Worm (Caenorhabditis elegans) whole organism, mixed stage, embryonic: Measurements from ENCODE around the gene srg-69.
"Not testable (repeated sequence)": the region's sequence is repeated elsewhere in the genome, so short reads cannot be mapped to it uniquely, and the experiment has no call there.

Experiments used
- M03D4.4 ChIP-seq: sonication (generic microtip); optimal IDR thresholded peaks from 2 replicates; lab custom pipeline; 2017; ENCODE audit warnings: mild to moderate bottlenecking, missing genetic modification characterization, missing compliant biosample characterization
- bed-3 ChIP-seq: fragments of 200-800 bp; sonication (Bioruptor generic); optimal IDR thresholded peaks from 3 replicates; lab custom pipeline; 2018; ENCODE audit warnings: mild to moderate bottlenecking, missing genetic modification characterization, moderate library complexity, missing compliant biosample characterization
- blmp-1 ChIP-seq: fragments of 150-350 bp; optimal IDR thresholded peaks from 2 replicates; lab custom pipeline; 2014; ENCODE audit warnings: missing biosample characterization, missing genetic modification characterization
- ceh-39 ChIP-seq: fragments of 150-350 bp; optimal IDR thresholded peaks from 2 replicates; lab custom pipeline; 2014; ENCODE audit warnings: missing biosample characterization, missing genetic modification characterization
- ceh-43 ChIP-seq: fragments of 200-800 bp; sonication (Bioruptor generic); optimal IDR thresholded peaks from 2 replicates; lab custom pipeline; 2018; ENCODE audit warnings: mild to moderate bottlenecking, missing genetic modification characterization, moderate library complexity, missing compliant biosample characterization
- ceh-83 ChIP-seq: fragments of 200-800 bp; sonication (Bioruptor generic); optimal IDR thresholded peaks from 2 replicates; lab custom pipeline; 2018; ENCODE audit warnings: mild to moderate bottlenecking, missing genetic modification characterization, missing compliant biosample characterization
- ces-1 ChIP-seq: fragments of 150-350 bp; optimal IDR thresholded peaks from 2 replicates; lab custom pipeline; 2014; ENCODE audit warnings: missing biosample characterization, missing genetic modification reagents, missing genetic modification characterization
- cnd-1 ChIP-seq: fragments of 200-800 bp; sonication (Bioruptor generic); optimal IDR thresholded peaks from 2 replicates; lab custom pipeline; 2018; ENCODE audit warnings: mild to moderate bottlenecking, missing genetic modification characterization, missing compliant biosample characterization
- drap-1 ChIP-seq: fragments of 200-800 bp; sonication (Bioruptor generic); optimal IDR thresholded peaks from 3 replicates; lab custom pipeline; 2018; ENCODE audit warnings: mild to moderate bottlenecking, missing genetic modification characterization, missing compliant biosample characterization
- elt-1 ChIP-seq: sonication (generic microtip); optimal IDR thresholded peaks from 2 replicates; lab custom pipeline; 2017; ENCODE audit warnings: missing genetic modification characterization, mild to moderate bottlenecking, missing compliant biosample characterization, antibody characterized with exemption, moderate library complexity, borderline replicate concordance; ENCODE audit not compliant: insufficient read depth
- elt-3 ChIP-seq: fragments of 150-350 bp; optimal IDR thresholded peaks from 2 replicates; lab custom pipeline; 2014; ENCODE audit warnings: missing biosample characterization, missing genetic modification characterization
- flh-1 ChIP-seq: fragments of 200-800 bp; sonication (Bioruptor generic); optimal IDR thresholded peaks from 2 replicates; lab custom pipeline; 2018; ENCODE audit warnings: mild to moderate bottlenecking, missing genetic modification characterization, moderate library complexity, missing compliant biosample characterization
- ham-2 ChIP-seq: fragments of 200-800 bp; sonication (Bioruptor generic); optimal IDR thresholded peaks from 2 replicates; lab custom pipeline; 2018; ENCODE audit warnings: mild to moderate bottlenecking, missing genetic modification characterization, missing compliant biosample characterization
- hlh-1 ChIP-seq: fragments of 150-350 bp; optimal IDR thresholded peaks from 2 replicates; lab custom pipeline; 2014; ENCODE audit warnings: missing biosample characterization, missing genetic modification reagents, missing genetic modification characterization
- lin-13 ChIP-seq: fragments of 150-350 bp; optimal IDR thresholded peaks from 2 replicates; lab custom pipeline; 2014; ENCODE audit warnings: missing biosample characterization, missing genetic modification characterization
- lin-32 ChIP-seq: fragments of 200-800 bp; sonication (Bioruptor generic); optimal IDR thresholded peaks from 2 replicates; lab custom pipeline; 2018; ENCODE audit warnings: mild to moderate bottlenecking, missing genetic modification characterization, missing compliant biosample characterization
- lsy-2 ChIP-seq: fragments of 150-350 bp; optimal IDR thresholded peaks from 2 replicates; lab custom pipeline; 2014; ENCODE audit warnings: missing biosample characterization, missing genetic modification characterization
- mab-5 ChIP-seq: fragments of 150-350 bp; optimal IDR thresholded peaks from 2 replicates; lab custom pipeline; 2014; ENCODE audit warnings: missing biosample characterization, missing genetic modification characterization
- mep-1 ChIP-seq: fragments of 150-350 bp; optimal IDR thresholded peaks from 2 replicates; lab custom pipeline; 2017; ENCODE audit warnings: missing biosample characterization, missing genetic modification reagents, missing genetic modification characterization, inconsistent platforms
- mls-2 ChIP-seq: sonication (generic microtip); optimal IDR thresholded peaks from 2 replicates; lab custom pipeline; 2016; ENCODE audit warnings: mild to moderate bottlenecking, missing genetic modification characterization, moderate library complexity, missing compliant biosample characterization
- nhr-12 ChIP-seq: fragments of 150-350 bp; optimal IDR thresholded peaks from 2 replicates; lab custom pipeline; 2014; ENCODE audit warnings: missing biosample characterization, missing genetic modification characterization
- nhr-2 ChIP-seq: fragments of 150-350 bp; optimal IDR thresholded peaks from 2 replicates; lab custom pipeline; 2014; ENCODE audit warnings: missing biosample characterization, missing genetic modification characterization
- nhr-237 ChIP-seq: fragments of 150-350 bp; optimal IDR thresholded peaks from 2 replicates; lab custom pipeline; 2014; ENCODE audit warnings: missing biosample characterization, missing genetic modification characterization
- pha-4 ChIP-seq: fragments of 150-350 bp; optimal IDR thresholded peaks from 2 replicates; lab custom pipeline; 2018; ENCODE audit warnings: missing biosample characterization, missing genetic modification reagents, missing genetic modification characterization
- sem-2 ChIP-seq: fragments of 200-800 bp; sonication (Bioruptor generic); optimal IDR thresholded peaks from 2 replicates; lab custom pipeline; 2018; ENCODE audit warnings: mild to moderate bottlenecking, missing genetic modification characterization, missing compliant biosample characterization
- snpc-4 ChIP-seq: fragments of 150-350 bp; optimal IDR thresholded peaks from 2 replicates; lab custom pipeline; 2014; ENCODE audit warnings: missing biosample characterization, missing genetic modification characterization
- tbx-8 ChIP-seq: fragments of 200-800 bp; sonication (Bioruptor generic); optimal IDR thresholded peaks from 2 replicates; lab custom pipeline; 2018; ENCODE audit warnings: mild to moderate bottlenecking, missing genetic modification characterization, moderate library complexity, missing compliant biosample characterization
- unc-120 ChIP-seq: sonication (generic microtip); optimal IDR thresholded peaks from 2 replicates; lab custom pipeline; 2017; ENCODE audit warnings: missing genetic modification characterization, missing compliant biosample characterization; ENCODE audit not compliant: poor library complexity, severe bottlenecking
- unc-39 ChIP-seq: fragments of 150-350 bp; optimal IDR thresholded peaks from 2 replicates; lab custom pipeline; 2014; ENCODE audit warnings: missing biosample characterization, missing genetic modification characterization
- unc-62 ChIP-seq: fragments of 150-350 bp; optimal IDR thresholded peaks from 2 replicates; lab custom pipeline; 2014; ENCODE audit warnings: missing biosample characterization, missing genetic modification reagents, missing genetic modification characterization
- zip-8 ChIP-seq: fragments of 150-350 bp; optimal IDR thresholded peaks from 2 replicates; lab custom pipeline; 2014; ENCODE audit warnings: missing biosample characterization, missing genetic modification characterization
- ztf-11 ChIP-seq: fragments of 150-350 bp; optimal IDR thresholded peaks from 2 replicates; lab custom pipeline; 2014; ENCODE audit warnings: missing biosample characterization, missing genetic modification characterization

The srg-69 gene

DNA sequence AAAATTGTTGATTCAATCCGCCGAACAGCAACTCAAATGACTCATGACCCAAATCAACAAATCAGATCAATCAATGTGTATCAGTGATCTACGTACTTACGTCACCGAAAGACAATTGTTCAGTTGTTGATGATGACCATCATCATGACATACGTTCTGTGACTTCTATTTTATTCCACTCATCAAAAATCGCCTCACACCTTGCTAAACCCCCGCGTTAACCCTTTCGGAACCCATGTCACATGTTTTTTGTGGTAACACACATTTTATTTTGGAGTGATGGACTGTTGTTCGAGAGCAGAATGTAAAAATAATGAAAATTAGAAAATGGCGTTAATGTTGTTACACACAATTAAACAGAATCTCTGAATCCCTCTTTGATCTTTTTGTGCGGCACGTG is 13.1 kb upstream of the srg-69 start:
- TF ChIP-seq lin-13 (tag; lab: Kevin White, UChicago), result no peak
- no peak for TF ChIP-seq lin-32 (GFP tag; lab: Kevin White, UChicago)
- TF ChIP-seq ceh-39 (tag; lab: Kevin White, UChicago), result no peak
- no peak for TF ChIP-seq snpc-4 (tag; lab: Kevin White, UChicago)
- no peak for TF ChIP-seq hlh-1
- TF ChIP-seq nhr-2, result no peak
- no peak for TF ChIP-seq unc-62 (GFP tag; lab: Kevin White, UChicago)
- TF ChIP-seq pha-4, result no peak
- no peak for TF ChIP-seq zip-8 (tag; lab: Kevin White, UChicago)
- no peak for TF ChIP-seq blmp-1
- TF ChIP-seq tbx-8 (GFP tag; lab: Kevin White, UChicago), result no peak
- no peak for TF ChIP-seq unc-39 (tag; lab: Kevin White, UChicago)
- no peak for TF ChIP-seq M03D4.4 (tag; lab: Kevin White, UChicago)
- TF ChIP-seq nhr-237 (tag; lab: Kevin White, UChicago), result no peak
- TF ChIP-seq flh-1 (GFP tag; lab: Kevin White, UChicago), result no peak
- no peak for TF ChIP-seq mab-5 (tag; lab: Kevin White, UChicago)
- TF ChIP-seq bed-3 (GFP tag; lab: Kevin White, UChicago), result no peak
- TF ChIP-seq elt-1 (tag; lab: Kevin White, UChicago), result no peak
- no peak for TF ChIP-seq sem-2 (GFP tag; lab: Kevin White, UChicago)

- TF ChIP-seq sem-2 (GFP tag; lab: Kevin White, UChicago) (no peak), unc-62 (GFP tag; lab: Kevin White, UChicago) (no peak), nhr-12 (tag; lab: Kevin White, UChicago) (no peak), lin-13 (tag; lab: Kevin White, UChicago) (no peak), bed-3 (GFP tag; lab: Kevin White, UChicago) (no peak), drap-1 (GFP tag; lab: Kevin White, UChicago) (no peak), hlh-1 (no peak), unc-39 (tag; lab: Kevin White, UChicago) (no peak), flh-1 (GFP tag; lab: Kevin White, UChicago) (no peak), snpc-4 (tag; lab: Kevin White, UChicago) (no peak), ham-2 (GFP tag; lab: Kevin White, UChicago) (no peak), ceh-39 (tag; lab: Kevin White, UChicago) (no peak), M03D4.4 (tag; lab: Kevin White, UChicago) (no peak), ces-1 (GFP tag; lab: Kevin White, UChicago) (no peak), pha-4 (no peak), tbx-8 (GFP tag; lab: Kevin White, UChicago) (no peak), cnd-1 (tag; lab: Kevin White, UChicago) (no peak), elt-1 (tag; lab: Kevin White, UChicago) (no peak), ztf-11 (tag; lab: Kevin White, UChicago) (no peak)
- TF ChIP-seq, all 35 proteins: peak for 0
Measured at ce11 chrII:5344775-5345174, 10.7 kb upstream of the srg-69 start, which contains the start of gene F09E5.14. Gene F09E5.14, minus strand, starts transcription at chrII:5344875.

ce11 chrII:5346350-5346749 is 9.1 kb upstream of the srg-69 start:
- TF ChIP-seq mep-1 (tag; lab: Kevin White, UChicago) (peak; percentile 53), lin-13 (tag; lab: Kevin White, UChicago) (peak; percentile 44), lsy-2 (tag; lab: Kevin White, UChicago) (peak; percentile 29), hlh-1 (peak; percentile 33), pha-4 (peak; percentile 50), unc-120 (tag; lab: Kevin White, UChicago) (peak; percentile 21), nhr-237 (tag; lab: Kevin White, UChicago) (peak; percentile 17), ces-1 (GFP tag; lab: Kevin White, UChicago) (peak; percentile 73)

DNA sequence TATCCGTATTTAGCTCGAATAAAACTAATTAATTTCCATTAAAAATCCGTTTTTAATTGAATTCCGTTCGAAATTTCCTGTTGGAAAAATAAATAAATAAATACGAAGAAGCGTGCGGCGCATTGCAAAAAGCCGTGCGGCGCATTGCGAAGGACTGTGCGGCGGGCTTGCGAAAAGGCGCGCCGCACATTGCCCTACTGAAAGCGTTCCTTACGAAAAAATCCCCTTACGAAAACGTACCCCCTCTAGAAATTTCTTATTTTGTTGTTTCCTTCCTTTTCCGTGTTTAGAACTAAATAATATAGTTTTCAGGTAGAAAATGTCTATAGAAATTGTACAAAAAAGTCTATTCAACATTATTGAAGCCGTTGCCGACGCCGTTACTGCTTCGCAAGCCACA is 5.1 kb upstream of the srg-69 start, which contains the start of gene F09E5.8:
TSS of gene F09E5.8 (plus strand) at position 313 of the 400 bp plus-strand sequence.
- not testable (repeated sequence) for TF ChIP-seq mep-1 (tag; lab: Kevin White, UChicago); bed-3 (GFP tag; lab: Kevin White, UChicago); blmp-1
- TF ChIP-seq, all 35 proteins: peak for 0; not testable (repeated sequence) for 35

- TF ChIP-seq tbx-8 (GFP tag; lab: Kevin White, UChicago) (no peak), ztf-11 (tag; lab: Kevin White, UChicago) (no peak), flh-1 (GFP tag; lab: Kevin White, UChicago) (no peak), ceh-43 (GFP tag; lab: Kevin White, UChicago) (no peak), snpc-4 (tag; lab: Kevin White, UChicago) (no peak), elt-1 (tag; lab: Kevin White, UChicago) (no peak), pha-4 (no peak), ceh-83 (GFP tag; lab: Kevin White, UChicago) (no peak), unc-39 (tag; lab: Kevin White, UChicago) (no peak), elt-3 (tag; lab: Kevin White, UChicago) (no peak), lin-32 (GFP tag; lab: Kevin White, UChicago) (no peak), mls-2 (tag; lab: Kevin White, UChicago) (no peak), ham-2 (GFP tag; lab: Kevin White, UChicago) (no peak), drap-1 (GFP tag; lab: Kevin White, UChicago) (no peak), M03D4.4 (tag; lab: Kevin White, UChicago) (no peak)
- TF ChIP-seq, all 35 proteins: peak for 0
Measured at ce11 chrII:5351799-5352198, 3.7 kb upstream of the srg-69 start, which contains the start of gene F09E5.7. Gene F09E5.7, plus strand, starts transcription at chrII:5352099.
